Worm (Caenorhabditis elegans) whole organism, early embryonic: ENCODE data around the gene nhr-6.

Experiments
- B0310.2 ChIP-seq: sonication (generic microtip); optimal IDR thresholded peaks from 2 replicates; lab custom pipeline; 2016; ENCODE audit warnings: mild to moderate bottlenecking, missing genetic modification characterization, missing compliant biosample characterization
- F13C5.2 ChIP-seq: sonication (generic microtip); optimal IDR thresholded peaks from 2 replicates; lab custom pipeline; 2017; ENCODE audit warnings: mild to moderate bottlenecking, missing genetic modification characterization, inconsistent platforms, missing compliant biosample characterization
- aly-1 ChIP-seq: sonication (generic microtip); optimal IDR thresholded peaks from 2 replicates; lab custom pipeline; 2016; ENCODE audit warnings: missing genetic modification characterization, missing compliant biosample characterization
- ama-1 ChIP-seq: fragments of 150-350 bp; optimal IDR thresholded peaks from 2 replicates; lab custom pipeline; 2014
- ceh-13 ChIP-seq: fragments of 200-800 bp; sonication (Bioruptor generic); optimal IDR thresholded peaks from 2 replicates; lab custom pipeline; 2018; ENCODE audit warnings: mild to moderate bottlenecking, missing genetic modification characterization, missing compliant biosample characterization
- ceh-36 ChIP-seq: sonication (generic microtip); optimal IDR thresholded peaks from 2 replicates; lab custom pipeline; 2016; ENCODE audit warnings: missing genetic modification characterization, inconsistent platforms, missing compliant biosample characterization
- ets-7 ChIP-seq: sonication (generic microtip); optimal IDR thresholded peaks from 2 replicates; lab custom pipeline; 2016; ENCODE audit warnings: missing genotype, missing genetic modification characterization, missing compliant biosample characterization
- flt-1 ChIP-seq: fragments of 200-800 bp; sonication (Bioruptor generic); IDR thresholded peaks from 2 replicates; pipeline ENCODE4 v1.3.6; 2022; ENCODE audit warnings: missing genetic modification characterization, missing compliant biosample characterization
- hmbx-1 ChIP-seq: sonication (generic microtip); optimal IDR thresholded peaks from 2 replicates; lab custom pipeline; 2016; ENCODE audit warnings: mild to moderate bottlenecking, missing genetic modification characterization, missing compliant biosample characterization
- hmg-4 ChIP-seq: fragments of 200-800 bp; sonication (Bioruptor generic); optimal IDR thresholded peaks from 2 replicates; lab custom pipeline; 2018; ENCODE audit warnings: mild to moderate bottlenecking, missing genetic modification characterization, missing compliant biosample characterization
- hnd-1 ChIP-seq: sonication (generic microtip); optimal IDR thresholded peaks from 2 replicates; lab custom pipeline; 2016; ENCODE audit warnings: missing genetic modification characterization, missing compliant biosample characterization
- pes-1 ChIP-seq: fragments of 200-800 bp; sonication (Bioruptor generic); IDR thresholded peaks from 2 replicates; pipeline ENCODE4 v1.3.6; 2022; ENCODE audit warnings: missing genetic modification reagents, missing genetic modification characterization, missing compliant biosample characterization
- scrt-1 ChIP-seq: fragments of 200-800 bp; sonication (Bioruptor generic); IDR thresholded peaks from 2 replicates; pipeline ENCODE4 v1.3.6; 2022; ENCODE audit warnings: missing genetic modification characterization, missing compliant biosample characterization
- sea-1 ChIP-seq: fragments of 200-800 bp; sonication (Bioruptor generic); conservative IDR thresholded peaks from 2 replicates; pipeline ENCODE4 v1.3.6; 2022; ENCODE audit warnings: missing genetic modification characterization, missing compliant biosample characterization
- tbx-11 ChIP-seq: fragments of 200-800 bp; sonication (Bioruptor generic); IDR thresholded peaks from 2 replicates; pipeline ENCODE4 v1.3.6; 2022; ENCODE audit warnings: missing genetic modification characterization, missing compliant biosample characterization
- tbx-37 ChIP-seq: fragments of 200-800 bp; sonication (Bioruptor generic); conservative IDR thresholded peaks from 2 replicates; pipeline ENCODE4 v1.3.6; 2022; ENCODE audit warnings: missing genetic modification reagents, missing genetic modification characterization, missing compliant biosample characterization
- tra-4 ChIP-seq: sonication (generic microtip); optimal IDR thresholded peaks from 2 replicates; lab custom pipeline; 2017; ENCODE audit warnings: missing genetic modification characterization, missing compliant biosample characterization

Gene nhr-6

DNA sequence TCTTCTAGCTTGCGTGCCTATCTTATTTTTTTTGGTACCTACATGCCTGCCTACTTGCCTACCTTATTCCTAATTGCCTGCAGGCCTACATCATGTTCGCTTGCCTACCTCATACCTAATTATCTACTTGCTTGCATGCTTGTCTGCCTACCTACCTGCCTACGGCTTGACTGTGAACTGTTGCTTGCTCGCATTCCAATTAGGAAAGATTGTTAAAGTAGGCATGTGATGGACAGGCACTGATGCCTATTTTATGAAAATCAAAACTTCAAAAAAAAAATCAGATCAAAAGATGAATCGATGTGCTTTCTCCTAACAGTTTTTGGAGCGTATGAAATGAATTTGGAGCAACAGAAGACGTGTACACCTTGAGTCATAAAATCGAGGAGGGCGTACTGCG is 23.0 kb upstream of the nhr-6 start:
- TF ChIP-seq tbx-11 (GFP tag; lab: Robert Waterston, UW) = no peak
- no peak for TF ChIP-seq flt-1
- no peak for TF ChIP-seq tbx-37 (GFP tag; lab: Robert Waterston, UW)
- TF ChIP-seq ama-1 (lab: Kevin White, UChicago) = no peak
- no peak for TF ChIP-seq B0310.2 (tag; lab: Kevin White, UChicago)

DNA sequence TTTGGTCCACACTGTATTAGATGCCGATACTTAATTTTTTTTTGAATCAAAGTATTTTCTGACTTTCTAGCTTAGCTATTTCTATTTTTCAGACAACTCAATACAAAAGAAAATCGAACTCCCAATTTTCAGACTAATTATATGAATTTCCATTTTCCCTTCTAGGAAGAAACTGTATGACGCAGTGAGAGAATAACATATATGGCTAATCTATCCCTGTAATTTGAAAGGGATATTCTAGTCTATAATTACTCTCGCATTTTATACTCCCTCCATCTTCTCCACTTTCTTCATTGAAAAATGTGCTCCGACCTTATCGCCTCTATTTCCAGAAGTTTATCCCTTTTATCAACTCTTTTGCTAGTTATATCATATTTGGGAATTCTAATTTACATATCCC is 20.0 kb upstream of the nhr-6 start, which contains the start of gene C54C6.4:
Gene C54C6.4, plus strand, starts transcription at position 301 of the 400 bp plus-strand sequence.
- TF ChIP-seq tra-4 (tag; lab: Kevin White, UChicago) (no peak), tbx-11 (GFP tag; lab: Robert Waterston, UW) (no peak), pes-1 (GFP tag; lab: Robert Waterston, UW) (no peak), sea-1 (no peak), scrt-1 (GFP tag; lab: Robert Waterston, UW) (no peak), B0310.2 (tag; lab: Kevin White, UChicago) (no peak), ama-1 (lab: Kevin White, UChicago) (no peak), ceh-36 (tag; lab: Kevin White, UChicago) (no peak), ceh-13 (GFP tag; lab: Kevin White, UChicago) (no peak), hmg-4 (GFP tag; lab: Kevin White, UChicago) (no peak), aly-1 (tag; lab: Kevin White, UChicago) (no peak), ets-7 (no peak), hnd-1 (tag; lab: Kevin White, UChicago) (no peak), hmbx-1 (tag; lab: Kevin White, UChicago) (no peak), flt-1 (no peak), F13C5.2 (tag; lab: Kevin White, UChicago) (no peak)

DNA sequence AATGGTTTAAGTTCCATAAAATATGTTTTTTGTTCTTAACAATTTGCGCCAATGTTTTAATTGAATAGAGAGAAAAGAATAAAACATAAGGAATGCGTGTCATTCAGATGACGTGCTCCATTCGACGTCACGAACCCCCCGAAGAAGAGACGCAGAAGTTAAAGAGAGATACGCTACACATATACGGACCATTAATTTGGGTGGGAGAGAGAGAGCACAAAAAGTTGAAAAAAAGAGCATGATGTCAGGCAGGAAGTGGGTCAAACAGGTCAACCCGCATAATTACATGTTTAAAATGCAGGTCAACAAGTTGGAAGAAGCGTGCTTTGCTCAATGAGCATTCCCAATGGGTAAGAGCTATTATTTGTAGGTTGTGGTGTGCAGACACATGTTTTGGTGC is 13.1 kb upstream of the nhr-6 start:
- TF ChIP-seq hmbx-1 (tag; lab: Kevin White, UChicago) (no peak), hnd-1 (tag; lab: Kevin White, UChicago) (no peak), hmg-4 (GFP tag; lab: Kevin White, UChicago) (no peak), ama-1 (lab: Kevin White, UChicago) (no peak), scrt-1 (GFP tag; lab: Robert Waterston, UW) (no peak), tra-4 (tag; lab: Kevin White, UChicago) (no peak)

DNA sequence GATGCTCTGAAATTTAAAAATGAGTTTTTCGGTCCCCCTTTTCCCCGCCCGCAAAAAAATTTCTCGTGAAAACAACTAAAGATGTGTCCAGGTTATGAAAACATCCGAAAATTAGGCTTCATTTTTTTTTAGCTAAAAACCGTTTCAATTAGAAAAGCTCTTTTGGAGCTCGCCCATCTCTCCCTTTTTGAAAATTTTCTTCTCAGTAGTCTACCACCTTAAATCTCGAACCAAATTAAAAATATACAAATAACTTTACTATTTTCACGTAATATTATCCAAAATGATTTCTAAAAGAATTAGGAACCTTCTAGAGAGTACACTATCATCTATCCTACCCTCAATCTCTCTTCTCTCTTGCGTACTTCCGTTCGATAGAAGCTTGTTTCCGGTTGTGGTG is 11.1 kb upstream of the nhr-6 start:
- TF ChIP-seq F13C5.2 (tag; lab: Kevin White, UChicago) (no peak), tbx-37 (GFP tag; lab: Robert Waterston, UW) (no peak), ceh-36 (tag; lab: Kevin White, UChicago) (no peak), B0310.2 (tag; lab: Kevin White, UChicago) (no peak), ceh-13 (GFP tag; lab: Kevin White, UChicago) (no peak), pes-1 (GFP tag; lab: Robert Waterston, UW) (no peak), tbx-11 (GFP tag; lab: Robert Waterston, UW) (no peak), flt-1 (no peak), ama-1 (lab: Kevin White, UChicago) (no peak), hmg-4 (GFP tag; lab: Kevin White, UChicago) (no peak), tra-4 (tag; lab: Kevin White, UChicago) (no peak), hmbx-1 (tag; lab: Kevin White, UChicago) (no peak), hnd-1 (tag; lab: Kevin White, UChicago) (no peak)

DNA sequence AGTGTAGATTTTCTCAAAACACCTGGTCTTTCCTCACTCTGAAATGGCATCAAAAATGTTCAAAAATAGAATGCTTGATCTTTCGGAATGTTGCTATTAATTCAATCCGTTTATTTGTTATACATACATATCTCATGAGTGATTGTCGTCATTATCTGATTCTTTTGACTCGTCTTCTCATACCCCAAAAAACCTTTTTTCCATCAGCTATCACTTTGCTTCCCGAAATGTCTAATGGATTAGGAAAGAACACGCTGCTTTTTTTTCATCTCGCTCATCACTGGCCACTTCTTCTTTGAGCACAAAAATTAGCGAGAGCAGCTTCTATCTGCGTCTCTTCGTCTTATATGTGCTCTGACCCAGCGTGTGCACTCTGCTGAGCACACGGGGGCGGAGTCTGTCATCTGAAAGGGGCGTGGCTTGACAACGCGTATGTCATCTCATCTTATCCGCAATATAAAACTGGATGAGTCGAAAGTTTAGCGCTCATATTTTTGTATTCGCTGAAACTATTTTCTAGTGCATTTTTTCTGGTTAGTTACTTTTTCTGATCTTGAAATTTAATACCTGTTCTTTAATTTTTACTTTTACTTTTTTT is 8.5 kb upstream of the nhr-6 start:
- TF ChIP-seq tbx-37 (GFP tag; lab: Robert Waterston, UW) (no peak), hmbx-1 (tag; lab: Kevin White, UChicago) (no peak), aly-1 (tag; lab: Kevin White, UChicago) (no peak), hmg-4 (GFP tag; lab: Kevin White, UChicago) (no peak), ets-7 (no peak), ama-1 (lab: Kevin White, UChicago) (no peak), pes-1 (GFP tag; lab: Robert Waterston, UW) (no peak), hnd-1 (tag; lab: Kevin White, UChicago) (no peak), F13C5.2 (tag; lab: Kevin White, UChicago) (no peak), B0310.2 (tag; lab: Kevin White, UChicago) (no peak), ceh-13 (GFP tag; lab: Kevin White, UChicago) (no peak), flt-1 (no peak), scrt-1 (GFP tag; lab: Robert Waterston, UW) (no peak), sea-1 (no peak), ceh-36 (tag; lab: Kevin White, UChicago) (no peak), tra-4 (tag; lab: Kevin White, UChicago) (no peak)

DNA sequence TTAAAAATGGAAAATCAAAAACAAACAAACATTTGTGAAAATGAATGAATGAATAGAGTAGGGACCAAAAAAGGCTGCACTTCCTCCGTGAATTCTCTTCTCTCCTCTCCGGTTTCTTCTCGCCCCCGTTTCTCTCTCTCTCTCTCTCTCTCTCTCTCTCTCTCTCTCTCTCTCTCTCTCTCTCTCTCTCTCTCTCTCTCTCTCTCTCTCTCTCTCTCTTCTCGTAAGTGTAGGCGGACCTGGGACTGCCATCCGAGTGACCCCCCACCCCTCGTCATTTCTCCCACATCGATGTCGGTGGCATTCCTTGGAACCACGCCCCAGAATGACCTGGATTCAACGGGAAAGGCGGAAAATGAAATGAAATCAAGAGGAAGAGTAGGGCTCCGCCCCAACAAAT is 6.6 kb upstream of the nhr-6 start:
- TF ChIP-seq ets-7 (no peak), hmg-4 (GFP tag; lab: Kevin White, UChicago) (peak; percentile 8)

DNA sequence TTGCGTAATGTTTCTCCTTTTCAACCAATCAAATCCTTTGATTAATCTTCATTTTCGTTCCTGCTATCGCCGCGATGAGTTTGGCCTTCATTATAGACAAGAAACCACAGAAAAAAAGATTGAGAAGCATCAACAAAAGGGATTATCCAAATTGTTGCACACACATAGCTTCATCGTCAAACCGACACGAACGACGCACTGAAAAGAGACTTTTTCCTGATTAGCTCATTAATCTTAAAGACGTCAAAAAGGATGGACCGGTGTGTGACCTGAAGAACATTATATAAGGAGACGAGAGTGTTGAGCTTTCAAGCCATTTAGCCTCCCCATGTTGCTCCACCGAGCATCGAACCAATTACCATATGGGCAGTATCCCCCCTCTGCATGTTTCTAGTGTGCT is 3.6 kb upstream of the nhr-6 start:
- TF ChIP-seq sea-1 (no peak), tbx-11 (GFP tag; lab: Robert Waterston, UW) (no peak), scrt-1 (GFP tag; lab: Robert Waterston, UW) (no peak), pes-1 (GFP tag; lab: Robert Waterston, UW) (no peak), F13C5.2 (tag; lab: Kevin White, UChicago) (no peak), hmbx-1 (tag; lab: Kevin White, UChicago) (no peak), tbx-37 (GFP tag; lab: Robert Waterston, UW) (no peak), ama-1 (lab: Kevin White, UChicago) (no peak), ceh-36 (tag; lab: Kevin White, UChicago) (no peak), ceh-13 (GFP tag; lab: Kevin White, UChicago) (no peak), aly-1 (tag; lab: Kevin White, UChicago) (no peak), B0310.2 (tag; lab: Kevin White, UChicago) (no peak), hmg-4 (GFP tag; lab: Kevin White, UChicago) (no peak), hnd-1 (tag; lab: Kevin White, UChicago) (no peak), tra-4 (tag; lab: Kevin White, UChicago) (no peak)
